Fruit fly (Drosophila melanogaster): Measurements from ENCODE around the gene Pop1.

The Pop1 gene

DNA sequence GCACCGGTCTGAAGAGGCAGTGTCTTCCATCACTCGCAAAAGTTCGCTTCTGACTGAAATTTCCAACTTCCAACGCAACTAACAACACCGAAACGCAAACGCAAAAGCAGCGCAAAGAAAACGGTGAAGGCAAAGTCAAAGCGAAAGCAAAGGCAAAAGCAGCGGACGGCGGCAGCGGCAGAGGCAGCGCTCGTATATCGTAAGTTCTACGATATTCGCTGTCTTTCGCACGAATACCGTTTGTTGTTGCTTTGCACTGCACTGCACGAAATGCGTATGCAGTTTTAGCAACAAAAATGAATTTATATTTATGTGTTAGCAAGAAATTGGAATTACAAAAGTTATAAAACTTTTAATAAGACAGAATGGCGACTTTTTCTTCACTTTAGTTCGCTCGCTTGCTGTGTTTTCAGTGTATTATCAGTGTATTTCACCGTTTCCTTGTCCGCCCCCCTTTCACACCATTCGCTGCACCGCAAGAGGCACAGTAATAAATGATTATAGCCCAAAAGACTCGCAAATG is 26.1 kb downstream of the Pop1 start, which contains the start of gene OtopLa:
Gene OtopLa, minus strand, starts transcription at position 51 of the 523 bp plus-strand sequence.
- TF ChIP-seq jim (GFP tag; optimal IDR thresholded peaks at IDR 0.05) = no peak
- no peak for TF ChIP-seq Vsx2 (GFP tag; optimal IDR thresholded peaks at IDR 0.05; ENCODE audit: partially characterized antibody)
- no peak for TF ChIP-seq Mio (GFP tag; optimal IDR thresholded peaks at IDR 0.05)
- TF ChIP-seq Hnf4 (GFP tag; optimal IDR thresholded peaks at IDR 0.05) = peak; percentile 53
- TF ChIP-seq ey (GFP tag; optimal IDR thresholded peaks at IDR 0.05) = peak; percentile 72
- peak; percentile 72 for TF ChIP-seq h (GFP tag; optimal IDR thresholded peaks at IDR 0.05)
- no peak for TF ChIP-seq Abd-B (GFP tag; optimal IDR thresholded peaks at IDR 0.05)
- TF ChIP-seq CrebA (GFP tag; optimal IDR thresholded peaks at IDR 0.05; ENCODE audit: borderline replicate concordance) = no peak
- TF ChIP-seq Myc (optimal IDR thresholded peaks at IDR 0.05) = no peak
- peak; percentile 22 for TF ChIP-seq woc (GFP tag; optimal IDR thresholded peaks at IDR 0.05)
- peak; percentile 61 for TF ChIP-seq OdsH (GFP tag; optimal IDR thresholded peaks at IDR 0.05)
- TF ChIP-seq tai (GFP tag; optimal IDR thresholded peaks at IDR 0.05) = no peak
- TF ChIP-seq dmrt93B (GFP tag; optimal IDR thresholded peaks at IDR 0.05) = peak; percentile 25
- TF ChIP-seq sage (GFP tag; optimal IDR thresholded peaks at IDR 0.05) = no peak
- TF ChIP-seq br (GFP tag; optimal IDR thresholded peaks at IDR 0.05) = peak; percentile 63
- TF ChIP-seq sv (GFP tag; optimal IDR thresholded peaks at IDR 0.05) = peak; percentile 62
- no peak for TF ChIP-seq Rel (GFP tag; optimal IDR thresholded peaks at IDR 0.05)
- TF ChIP-seq Rel (tag; optimal IDR thresholded peaks at IDR 0.05) = peak; percentile 18
- peak; percentile 52 for TF ChIP-seq psq (GFP tag; optimal IDR thresholded peaks at IDR 0.05)
- TF ChIP-seq fru (GFP tag; optimal IDR thresholded peaks at IDR 0.05) = peak; percentile 78
- no peak for TF ChIP-seq usp (GFP tag; optimal IDR thresholded peaks at IDR 0.05)
- peak; percentile 6 for TF ChIP-seq CG9705 (GFP tag; optimal IDR thresholded peaks at IDR 0.05)
- TF ChIP-seq Sp1 (GFP tag; optimal IDR thresholded peaks at IDR 0.05) = peak; percentile 60
- no peak for TF ChIP-seq Hr78 (GFP tag; optimal IDR thresholded peaks at IDR 0.05)
- peak; percentile 59 for TF ChIP-seq rgr (GFP tag; optimal IDR thresholded peaks at IDR 0.05)
- peak; percentile 64 for TF ChIP-seq HLH106 (tag; optimal IDR thresholded peaks at IDR 0.05)
- TF ChIP-seq Dfd (GFP tag; optimal IDR thresholded peaks at IDR 0.05) = no peak
- TF ChIP-seq lola (GFP tag; optimal IDR thresholded peaks at IDR 0.05) = no peak
- no peak for TF ChIP-seq Dif (GFP tag; optimal IDR thresholded peaks at IDR 0.05; ENCODE audit: partially characterized antibody)
- peak; percentile 4 for TF ChIP-seq brk (GFP tag; optimal IDR thresholded peaks at IDR 0.05)
- no peak for TF ChIP-seq pan (optimal IDR thresholded peaks at IDR 0.05)
- no peak for TF ChIP-seq N (GFP tag; optimal IDR thresholded peaks at IDR 0.05)
- TF ChIP-seq Jra (GFP tag; optimal IDR thresholded peaks at IDR 0.05) = no peak
- no peak for TF ChIP-seq Hr83 (GFP tag; optimal IDR thresholded peaks at IDR 0.05; ENCODE audit: poor library complexity, severe bottlenecking)
- TF ChIP-seq dl (GFP tag; optimal IDR thresholded peaks at IDR 0.05; ENCODE audit: insufficient read depth in 1 of 2, partially characterized antibody in 2 of 2) = no peak
- TF ChIP-seq GATAd (GFP tag; optimal IDR thresholded peaks at IDR 0.05) = no peak
- peak; percentile 30 for TF ChIP-seq CG32264 (GFP tag; optimal IDR thresholded peaks at IDR 0.05)
- no peak for TF ChIP-seq dsf (GFP tag; optimal IDR thresholded peaks at IDR 0.05; ENCODE audit: borderline replicate concordance)
- peak in 1 of 2 experiments; percentile 81 for TF ChIP-seq foxo (GFP tag; optimal IDR thresholded peaks at IDR 0.05)

DNA sequence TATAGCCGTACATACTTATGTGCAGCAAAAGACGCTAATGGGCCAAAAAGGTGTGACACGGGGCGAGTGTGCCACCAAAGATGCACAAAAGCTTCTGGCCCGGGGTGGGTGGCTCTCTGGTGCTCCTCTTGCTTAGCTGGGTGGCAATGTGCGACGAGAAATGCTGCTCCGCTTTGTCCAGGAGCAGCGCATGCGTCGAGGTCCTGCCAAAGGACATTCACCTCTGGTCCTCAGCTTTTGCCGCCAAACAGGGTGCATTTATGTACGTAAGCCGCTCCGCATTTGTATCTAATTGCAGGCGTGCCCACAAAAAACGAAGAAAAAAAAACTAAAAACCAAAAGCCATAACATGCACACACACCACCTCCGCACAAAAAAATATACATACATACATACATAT is 26.9 kb downstream of the Pop1 start:
- no peak for TF ChIP-seq dl (GFP tag; optimal IDR thresholded peaks at IDR 0.05; ENCODE audit: insufficient read depth in 1 of 2, partially characterized antibody in 2 of 2)
- TF ChIP-seq dmrt93B (GFP tag; optimal IDR thresholded peaks at IDR 0.05) = no peak
- TF ChIP-seq rgr (GFP tag; optimal IDR thresholded peaks at IDR 0.05) = no peak
- no peak for TF ChIP-seq sv (GFP tag; optimal IDR thresholded peaks at IDR 0.05)
- TF ChIP-seq h (GFP tag; optimal IDR thresholded peaks at IDR 0.05) = no peak
- no peak for TF ChIP-seq Dfd (GFP tag; optimal IDR thresholded peaks at IDR 0.05)
- no peak for TF ChIP-seq Dif (GFP tag; optimal IDR thresholded peaks at IDR 0.05; ENCODE audit: partially characterized antibody)
- TF ChIP-seq Hr78 (GFP tag; optimal IDR thresholded peaks at IDR 0.05) = no peak
- no peak for TF ChIP-seq Hnf4 (GFP tag; optimal IDR thresholded peaks at IDR 0.05)
- TF ChIP-seq usp (GFP tag; optimal IDR thresholded peaks at IDR 0.05) = no peak
- no peak for TF ChIP-seq CG32264 (GFP tag; optimal IDR thresholded peaks at IDR 0.05)
- TF ChIP-seq sage (GFP tag; optimal IDR thresholded peaks at IDR 0.05) = no peak
- no peak for TF ChIP-seq Hr83 (GFP tag; optimal IDR thresholded peaks at IDR 0.05; ENCODE audit: poor library complexity, severe bottlenecking)
- TF ChIP-seq HLH106 (tag; optimal IDR thresholded peaks at IDR 0.05) = no peak
- TF ChIP-seq tai (GFP tag; optimal IDR thresholded peaks at IDR 0.05) = no peak
- no peak for TF ChIP-seq Abd-B (GFP tag; optimal IDR thresholded peaks at IDR 0.05)
- no peak for TF ChIP-seq Mio (GFP tag; optimal IDR thresholded peaks at IDR 0.05)
- TF ChIP-seq pan (optimal IDR thresholded peaks at IDR 0.05) = no peak
